Worm (Caenorhabditis elegans) whole organism, L1 larva: ENCODE measurements around the gene F53F4.2.

Experiments used
- ces-1 ChIP-seq: fragments of 150-350 bp; optimal IDR thresholded peaks from 2 replicates; lab custom pipeline; 2014; ENCODE audit warnings: missing biosample characterization, missing genetic modification reagents, missing genetic modification characterization
- efl-1 ChIP-seq, 4 experiments: fragments of 150-350 bp; optimal IDR thresholded peaks in 3 of 4; peaks in 1 of 4; 1 replicate in 1 of 4; 2 replicates in 3 of 4; lab custom pipeline; 2014; ENCODE audit warnings: missing biosample characterization in 2 of 4, missing genetic modification characterization in 2 of 4, missing genetic modification reagents in 2 of 4
- fkh-4 ChIP-seq: sonication (generic microtip); optimal IDR thresholded peaks from 2 replicates; lab custom pipeline; 2016; ENCODE audit warnings: missing compliant biosample characterization, missing genetic modification characterization, borderline replicate concordance
- isw-1 ChIP-seq: fragments of 200-800 bp; sonication (Bioruptor generic); IDR thresholded peaks from 2 replicates; pipeline ENCODE4 v1.3.6; 2022; ENCODE audit warnings: missing genetic modification characterization, missing compliant biosample characterization
- lsy-2 ChIP-seq, 2 experiments: fragments of 150-350 bp; optimal IDR thresholded peaks; 2 replicates each; lab custom pipeline; 2014; ENCODE audit warnings: missing biosample characterization in 2 of 2, missing genetic modification characterization in 2 of 2
- mef-2 ChIP-seq: fragments of 150-350 bp; optimal IDR thresholded peaks from 2 replicates; lab custom pipeline; 2014; ENCODE audit warnings: missing biosample characterization, missing genetic modification characterization
- nhr-12 ChIP-seq: sonication (generic microtip); optimal IDR thresholded peaks from 2 replicates; lab custom pipeline; 2017; ENCODE audit warnings: missing biosample characterization, missing genetic modification characterization
- nhr-28 ChIP-seq: fragments of 150-350 bp; optimal IDR thresholded peaks from 2 replicates; lab custom pipeline; 2014; ENCODE audit warnings: missing biosample characterization, missing genetic modification characterization
- nhr-77 ChIP-seq: fragments of 150-350 bp; optimal IDR thresholded peaks from 2 replicates; lab custom pipeline; 2014; ENCODE audit warnings: missing biosample characterization, missing genetic modification characterization
- pqm-1 ChIP-seq: sonication (generic microtip); optimal IDR thresholded peaks from 3 replicates; lab custom pipeline; 2017; ENCODE audit warnings: missing biosample characterization, missing genetic modification characterization
- sptf-1 ChIP-seq: fragments of 150-350 bp; optimal IDR thresholded peaks from 2 replicates; lab custom pipeline; 2014; ENCODE audit warnings: missing biosample characterization, missing genetic modification characterization
- ztf-11 ChIP-seq, 2 experiments: sonication (generic microtip); optimal IDR thresholded peaks; 2 replicates each; lab custom pipeline; 2016 to 2017; ENCODE audit warnings: missing genetic modification characterization in 2 of 2, missing biosample characterization in 1 of 2, missing compliant biosample characterization in 1 of 2

DNA sequence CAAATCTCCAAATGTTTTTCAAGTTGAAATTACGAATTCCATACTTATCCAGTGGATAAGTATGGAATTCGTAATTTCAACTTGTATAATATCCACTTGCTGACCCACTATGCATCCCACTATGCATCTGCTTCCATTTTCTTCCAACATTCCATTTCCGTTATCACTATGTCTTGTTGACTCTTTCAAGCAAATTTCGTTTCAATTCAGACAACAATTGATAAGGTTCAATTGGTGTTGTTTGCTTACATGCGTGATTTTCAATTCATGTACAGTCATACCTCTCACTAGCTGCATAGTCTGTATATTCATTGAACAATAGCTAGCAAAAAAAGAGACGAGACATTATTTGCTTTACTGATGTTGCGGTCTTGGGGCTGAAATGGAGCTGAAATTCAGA lies 12.6 kb downstream of the F53F4.2 start:
- TF ChIP-seq ztf-11 (tag; optimal IDR thresholded peaks at IDR 0.05; lab: Kevin White, UChicago) (no peak), ces-1 (GFP tag; lab: Kevin White, UChicago) (no peak), isw-1 (GFP tag; lab: Robert Waterston, UW) (no peak), pqm-1 (tag; lab: Kevin White, UChicago) (peak; percentile 66), sptf-1 (no peak), fkh-4 (tag; lab: Kevin White, UChicago) (no peak), nhr-12 (no peak), lsy-2 (tag; optimal IDR thresholded peaks at IDR 0.05; lab: Kevin White, UChicago) (no peak), efl-1 (optimal IDR thresholded peaks at IDR 0.05; lab: Kevin White, UChicago) (no peak), efl-1 (GFP tag; optimal IDR thresholded peaks at IDR 0.05 in 1 of 2; lab: Kevin White, UChicago) (no peak), mef-2 (no peak), nhr-77 (tag; lab: Kevin White, UChicago) (no peak), nhr-28 (no peak)
